Worm (Caenorhabditis elegans) whole organism, young adult: ENCODE measurements around the gene cpb-1.

Source experiments
- C06A6.2 ChIP-seq: fragments of 200-800 bp; sonication (Bioruptor generic); conservative IDR thresholded peaks from 2 replicates; pipeline ENCODE4 v1.3.6; 2022; ENCODE audit warnings: missing genetic modification characterization, missing compliant biosample characterization
- D2030.7 ChIP-seq: fragments of 200-800 bp; sonication (Bioruptor generic); IDR thresholded peaks from 2 replicates; pipeline ENCODE4 v1.3.6; 2022; ENCODE audit warnings: missing genetic modification reagents, missing genetic modification characterization, missing compliant biosample characterization
- F22D6.2 ChIP-seq: sonication (generic microtip); optimal IDR thresholded peaks from 2 replicates; lab custom pipeline; 2016; ENCODE audit warnings: mild to moderate bottlenecking, missing genetic modification characterization, missing compliant biosample characterization
- F49E8.2 ChIP-seq: sonication (generic microtip); optimal IDR thresholded peaks from 3 replicates; lab custom pipeline; 2017; ENCODE audit warnings: missing genetic modification characterization, mild to moderate bottlenecking, missing compliant biosample characterization, antibody characterized with exemption, moderate library complexity; ENCODE audit not compliant: insufficient read depth
- Y67H2A.10 ChIP-seq: fragments of 200-800 bp; sonication (Bioruptor generic); conservative IDR thresholded peaks from 2 replicates; pipeline ENCODE4 v1.3.6; 2022; ENCODE audit warnings: missing genetic modification reagents, missing genetic modification characterization, missing compliant biosample characterization
- ama-1 ChIP-seq, 3 experiments: fragments of 150-350 bp in 1 of 3; sonication (generic microtip) in 2 of 3; optimal IDR thresholded peaks; 2 replicates each; lab custom pipeline; 2014 to 2018; ENCODE audit warnings: missing biosample characterization in 2 of 3, missing genetic modification characterization in 2 of 3, missing genetic modification reagents in 2 of 3
- atf-7 ChIP-seq: sonication (generic microtip); optimal IDR thresholded peaks from 2 replicates; lab custom pipeline; 2017; ENCODE audit warnings: mild to moderate bottlenecking, missing genetic modification characterization, missing compliant biosample characterization
- athp-1 ChIP-seq: sonication (generic microtip); optimal IDR thresholded peaks from 2 replicates; lab custom pipeline; 2017; ENCODE audit warnings: mild to moderate bottlenecking, missing genetic modification characterization, missing compliant biosample characterization
- bed-1 ChIP-seq: fragments of 200-800 bp; sonication (Bioruptor generic); IDR thresholded peaks from 2 replicates; pipeline ENCODE4 v1.3.6; 2022; ENCODE audit warnings: missing genetic modification reagents, missing genetic modification characterization, missing compliant biosample characterization
- cebp-1 ChIP-seq, 2 experiments: fragments of 200-800 bp in 1 of 2; sonication (Bioruptor generic) in 1 of 2; sonication (generic microtip) in 1 of 2; IDR thresholded peaks in 1 of 2; optimal IDR thresholded peaks in 1 of 2; 2 replicates each; pipeline versions ENCODE4 v1.3.6 to Lab custom; 2017 to 2022; ENCODE audit warnings: missing compliant biosample characterization in 2 of 2, missing genetic modification characterization in 2 of 2, mild to moderate bottlenecking in 1 of 2, missing genetic modification reagents in 1 of 2, moderate library complexity in 1 of 2
- ceh-40 ChIP-seq: fragments of 200-800 bp; sonication (Bioruptor generic); IDR thresholded peaks from 2 replicates; pipeline ENCODE4 v1.3.6; 2022; ENCODE audit warnings: missing genetic modification characterization, missing compliant biosample characterization
- ceh-58 ChIP-seq: fragments of 200-800 bp; sonication (Bioruptor generic); IDR thresholded peaks from 2 replicates; pipeline ENCODE4 v1.3.6; 2022; ENCODE audit warnings: missing genetic modification characterization, missing compliant biosample characterization
- chd-7 ChIP-seq: sonication (generic microtip); optimal IDR thresholded peaks from 2 replicates; lab custom pipeline; 2016; ENCODE audit warnings: mild to moderate bottlenecking, missing genetic modification characterization, moderate library complexity, missing compliant biosample characterization
- dpff-1 ChIP-seq: sonication (generic microtip); optimal IDR thresholded peaks from 2 replicates; lab custom pipeline; 2017; ENCODE audit warnings: mild to moderate bottlenecking, missing genetic modification characterization, missing compliant biosample characterization
- egl-18 ChIP-seq: fragments of 200-800 bp; sonication (Bioruptor generic); IDR thresholded peaks from 2 replicates; pipeline ENCODE4 v1.3.6; 2022; ENCODE audit warnings: missing genetic modification reagents, missing genetic modification characterization, missing compliant biosample characterization
- egl-44 ChIP-seq: fragments of 200-800 bp; sonication (Bioruptor generic); IDR thresholded peaks from 2 replicates; pipeline ENCODE4 v1.3.6; 2022; ENCODE audit warnings: missing genetic modification reagents, missing genetic modification characterization, missing compliant biosample characterization
- ets-4 ChIP-seq: fragments of 200-800 bp; sonication (Bioruptor generic); optimal IDR thresholded peaks from 2 replicates; lab custom pipeline; 2018; ENCODE audit warnings: mild to moderate bottlenecking, missing genetic modification characterization, missing compliant biosample characterization
- fkh-3 ChIP-seq: sonication (generic microtip); optimal IDR thresholded peaks from 2 replicates; lab custom pipeline; 2016; ENCODE audit warnings: mild to moderate bottlenecking, missing genetic modification characterization, missing compliant biosample characterization
- gei-17 ChIP-seq: fragments of 200-800 bp; sonication (Bioruptor generic); optimal IDR thresholded peaks from 2 replicates; lab custom pipeline; 2018; ENCODE audit warnings: mild to moderate bottlenecking, missing genetic modification characterization, missing compliant biosample characterization
- him-1 ChIP-seq: sonication (generic microtip); optimal IDR thresholded peaks from 2 replicates; lab custom pipeline; 2016; ENCODE audit warnings: missing genotype, missing genetic modification reagents, missing genetic modification characterization, missing compliant biosample characterization
- hmg-1.2 ChIP-seq: fragments of 200-800 bp; sonication (Bioruptor generic); IDR thresholded peaks from 2 replicates; pipeline ENCODE4 v1.3.6; 2022; ENCODE audit warnings: missing genetic modification reagents, missing genetic modification characterization, missing compliant biosample characterization
- lin-26 ChIP-seq: fragments of 200-800 bp; sonication (Bioruptor generic); IDR thresholded peaks from 2 replicates; pipeline ENCODE4 v1.3.6; 2022; ENCODE audit warnings: missing genetic modification reagents, missing genetic modification characterization, missing compliant biosample characterization
- lin-54 ChIP-seq: fragments of 200-800 bp; sonication (Bioruptor generic); optimal IDR thresholded peaks from 2 replicates; lab custom pipeline; 2018; ENCODE audit warnings: mild to moderate bottlenecking, missing genetic modification characterization, missing compliant biosample characterization
- lsy-27 ChIP-seq: sonication (generic microtip); optimal IDR thresholded peaks from 2 replicates; lab custom pipeline; 2017; ENCODE audit warnings: missing genetic modification characterization, mild to moderate bottlenecking, missing compliant biosample characterization, antibody characterized with exemption, missing genotype, borderline replicate concordance; ENCODE audit not compliant: insufficient read depth
- madf-8 ChIP-seq: fragments of 200-800 bp; sonication (Bioruptor generic); conservative IDR thresholded peaks from 2 replicates; pipeline ENCODE4 v1.3.6; 2022; ENCODE audit warnings: missing genetic modification reagents, missing genetic modification characterization, missing compliant biosample characterization
- mcd-1 ChIP-seq: fragments of 200-800 bp; sonication (Bioruptor generic); IDR thresholded peaks from 2 replicates; pipeline ENCODE4 v1.3.6; 2022; ENCODE audit warnings: missing genetic modification reagents, missing genetic modification characterization, missing compliant biosample characterization
- mel-28 ChIP-seq: sonication (generic microtip); optimal IDR thresholded peaks from 2 replicates; lab custom pipeline; 2016; ENCODE audit warnings: borderline replicate concordance, mild to moderate bottlenecking, missing genetic modification characterization, missing compliant biosample characterization
- mes-4 ChIP-seq: sonication (generic microtip); optimal IDR thresholded peaks from 2 replicates; lab custom pipeline; 2016; ENCODE audit warnings: missing genotype, missing genetic modification characterization, missing compliant biosample characterization
- nfya-2 ChIP-seq: fragments of 200-800 bp; sonication (Bioruptor generic); IDR thresholded peaks from 2 replicates; pipeline ENCODE4 v1.3.6; 2022; ENCODE audit warnings: missing genetic modification reagents, missing genetic modification characterization, missing compliant biosample characterization
- nfyb-1 ChIP-seq: fragments of 200-800 bp; sonication (Bioruptor generic); IDR thresholded peaks from 2 replicates; pipeline ENCODE4 v1.3.6; 2022; ENCODE audit warnings: missing genetic modification reagents, missing genetic modification characterization, missing compliant biosample characterization
- nhr-80 ChIP-seq: sonication (generic microtip); optimal IDR thresholded peaks from 2 replicates; lab custom pipeline; 2016; ENCODE audit warnings: missing genetic modification characterization, missing compliant biosample characterization
- pha-4 ChIP-seq: fragments of 150-350 bp; sonication (generic microtip); optimal IDR thresholded peaks from 2 replicates; lab custom pipeline; 2014; ENCODE audit warnings: missing biosample characterization, missing genetic modification reagents, missing genetic modification characterization
- sdz-38 ChIP-seq: sonication (generic microtip); optimal IDR thresholded peaks from 2 replicates; lab custom pipeline; 2016; ENCODE audit warnings: missing genotype, missing genetic modification characterization, missing compliant biosample characterization
- somi-1 ChIP-seq: fragments of 200-800 bp; sonication (Bioruptor generic); optimal IDR thresholded peaks from 2 replicates; lab custom pipeline; 2018; ENCODE audit warnings: mild to moderate bottlenecking, missing genetic modification characterization, missing compliant biosample characterization
- sptf-2 ChIP-seq: fragments of 200-800 bp; sonication (Bioruptor generic); optimal IDR thresholded peaks from 2 replicates; lab custom pipeline; 2018; ENCODE audit warnings: mild to moderate bottlenecking, missing genetic modification characterization, missing compliant biosample characterization
- zim-3 ChIP-seq: sonication (generic microtip); optimal IDR thresholded peaks from 2 replicates; lab custom pipeline; 2017; ENCODE audit warnings: mild to moderate bottlenecking, missing genetic modification characterization, moderate library complexity, missing compliant biosample characterization

cpb-1 gene

ce11 chrIII:9299919-9300318 lies 22.2 kb upstream of the cpb-1 start, which contains the start of gene K01B6.3 (continued):
- no peak for TF ChIP-seq ceh-58 (GFP tag; lab: Robert Waterston, UW)
- no peak for TF ChIP-seq him-1

- TF ChIP-seq mel-28 (tag; lab: Kevin White, UChicago) (no peak), egl-18 (GFP tag; lab: Robert Waterston, UW) (no peak), nhr-80 (tag; lab: Kevin White, UChicago) (no peak), mcd-1 (GFP tag; lab: Robert Waterston, UW) (no peak), cebp-1 (GFP tag; IDR thresholded peaks at IDR 0.05; lab: Robert Waterston, UW) (no peak), cebp-1 (tag; optimal IDR thresholded peaks at IDR 0.05; lab: Kevin White, UChicago) (no peak), D2030.7 (GFP tag; lab: Robert Waterston, UW) (no peak), F49E8.2 (tag; lab: Kevin White, UChicago) (no peak), mes-4 (tag; lab: Kevin White, UChicago) (no peak), atf-7 (tag; lab: Kevin White, UChicago) (no peak)
Measured at ce11 chrIII:9300670-9301069, 21.4 kb upstream of the cpb-1 start.

ce11 chrIII:9306596-9306995 lies 15.5 kb upstream of the cpb-1 start, which contains the start of gene srx-45:
Gene srx-45 (minus strand): TSS chrIII:9306696.
- TF ChIP-seq dpff-1 = no peak
- TF ChIP-seq C06A6.2 (GFP tag; lab: Robert Waterston, UW) = no peak
- TF ChIP-seq athp-1 (tag; lab: Kevin White, UChicago) = no peak
- TF ChIP-seq lin-26 (GFP tag; lab: Robert Waterston, UW) = no peak
- TF ChIP-seq ceh-40 (GFP tag; lab: Robert Waterston, UW) = no peak
- no peak for TF ChIP-seq somi-1
- no peak for TF ChIP-seq nfyb-1 (GFP tag; lab: Robert Waterston, UW)
- TF ChIP-seq lin-54 (GFP tag; lab: Kevin White, UChicago) = no peak
- no peak for TF ChIP-seq F22D6.2 (tag; lab: Kevin White, UChicago)
- TF ChIP-seq egl-44 (GFP tag; lab: Robert Waterston, UW) = no peak
- no peak for TF ChIP-seq hmg-1.2 (GFP tag; lab: Robert Waterston, UW)
- TF ChIP-seq zim-3 (tag; lab: Kevin White, UChicago) = no peak
- TF ChIP-seq cebp-1 (GFP tag; IDR thresholded peaks at IDR 0.05; lab: Robert Waterston, UW) = no peak
- TF ChIP-seq cebp-1 (tag; optimal IDR thresholded peaks at IDR 0.05; lab: Kevin White, UChicago) = no peak
- no peak for TF ChIP-seq gei-17 (GFP tag; lab: Kevin White, UChicago)
- no peak for TF ChIP-seq chd-7
- no peak for TF ChIP-seq fkh-3 (tag; lab: Kevin White, UChicago)
- TF ChIP-seq ama-1 (optimal IDR thresholded peaks at IDR 0.05; lab: Kevin White, UChicago) = no peak
- no peak for TF ChIP-seq ama-1 (GFP tag; optimal IDR thresholded peaks at IDR 0.05; lab: Kevin White, UChicago)
- TF ChIP-seq mel-28 (tag; lab: Kevin White, UChicago) = no peak
- TF ChIP-seq sdz-38 (tag; lab: Kevin White, UChicago) = no peak

ce11 chrIII:9309840-9310239 lies 12.3 kb upstream of the cpb-1 start:
- TF ChIP-seq somi-1 (no peak), Y67H2A.10 (GFP tag; lab: Robert Waterston, UW) (no peak), egl-44 (GFP tag; lab: Robert Waterston, UW) (no peak), nfya-2 (GFP tag; lab: Robert Waterston, UW) (no peak), bed-1 (no peak), sptf-2 (GFP tag; lab: Kevin White, UChicago) (no peak), madf-8 (no peak), lsy-27 (tag; lab: Kevin White, UChicago) (no peak), ets-4 (GFP tag; lab: Kevin White, UChicago) (no peak), pha-4 (tag; lab: Kevin White, UChicago) (no peak), nfyb-1 (GFP tag; lab: Robert Waterston, UW) (no peak)
- TF ChIP-seq, all 124 proteins: peak for 0
